Worm (Caenorhabditis elegans) whole organism, L4 larva: ENCODE measurements around the gene klp-17.

Experiments
- D1046.2 ChIP-seq: fragments of 200-800 bp; sonication (Bioruptor generic); IDR thresholded peaks from 2 replicates; pipeline ENCODE4 v1.3.6; 2022; ENCODE audit warnings: missing genetic modification characterization, missing compliant biosample characterization
- ZK546.5 ChIP-seq, 2 experiments: sonication (generic microtip); optimal IDR thresholded peaks; 2 replicates each; lab custom pipeline; 2017; ENCODE audit warnings: missing biosample characterization in 2 of 2, missing genetic modification characterization in 2 of 2
- jun-1 ChIP-seq: fragments of 150-350 bp; optimal IDR thresholded peaks from 2 replicates; lab custom pipeline; 2014; ENCODE audit warnings: missing biosample characterization, missing genetic modification reagents, missing genetic modification characterization
- nhr-11 ChIP-seq: fragments of 150-350 bp; optimal IDR thresholded peaks from 2 replicates; lab custom pipeline; 2014; ENCODE audit warnings: missing biosample characterization, missing genetic modification characterization
- nhr-6 ChIP-seq: fragments of 150-350 bp; optimal IDR thresholded peaks from 2 replicates; lab custom pipeline; 2014; ENCODE audit warnings: missing biosample characterization, missing genetic modification characterization

DNA sequence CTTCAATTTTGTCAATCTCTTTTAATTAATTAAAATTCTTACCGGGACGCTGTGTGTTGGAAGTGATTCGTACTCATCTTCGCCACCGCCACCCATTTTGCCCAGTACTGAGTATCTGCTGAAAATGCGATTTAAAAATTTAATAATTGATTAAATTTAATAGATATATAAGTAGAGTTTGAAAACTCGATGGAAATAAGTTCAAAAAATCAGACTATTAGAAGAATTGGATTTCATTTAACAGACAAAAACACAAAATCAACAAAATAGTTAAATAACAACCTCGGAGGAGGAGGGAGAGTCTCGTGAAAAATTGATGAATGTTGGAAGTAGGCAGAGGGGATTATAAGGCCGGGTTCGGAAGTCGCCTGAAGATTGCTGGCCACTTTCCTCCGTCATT is 4.5 kb upstream of the klp-17 start, which contains the start of gene mfn-1:
- TF ChIP-seq ZK546.5 (tag; optimal IDR thresholded peaks at IDR 0.05; lab: Kevin White, UChicago): no peak
- no peak for TF ChIP-seq D1046.2 (GFP tag; lab: Robert Waterston, UW)
- TF ChIP-seq nhr-6: no peak
- no peak for TF ChIP-seq jun-1 (tag; lab: Kevin White, UChicago)
- no peak for TF ChIP-seq nhr-11 (tag; lab: Kevin White, UChicago)
